Fruit fly (Drosophila melanogaster) whole organism, embryonic: Measurements from ENCODE around the gene lab.

ENCODE experiments used
- Asciz ChIP-seq: fragments of 200-800 bp; sonication (Bioruptor generic); optimal IDR thresholded peaks from 2 replicates; lab custom pipeline; 2017; ENCODE audit warnings: missing biosample characterization, mild to moderate bottlenecking, missing genetic modification characterization, missing genetic modification reagents
- Atf-2 ChIP-seq: fragments of 200-800 bp; sonication (Bioruptor generic); optimal IDR thresholded peaks from 2 replicates; lab custom pipeline; 2016; ENCODE audit warnings: missing biosample characterization, missing genetic modification characterization
- CG10959 ChIP-seq: fragments of 200-800 bp; sonication (Bioruptor generic); IDR thresholded peaks from 2 replicates; pipeline ENCODE4 v1.3.6; 2022; ENCODE audit warnings: missing biosample characterization, missing genetic modification characterization
- CG13894 ChIP-seq: fragments of 200-800 bp; sonication (Bioruptor generic); optimal IDR thresholded peaks from 3 replicates; lab custom pipeline; 2018; ENCODE audit warnings: missing biosample characterization, mild to moderate bottlenecking, missing genetic modification characterization, moderate library complexity
- CG14050 ChIP-seq: fragments of 200-800 bp; sonication (Bioruptor generic); IDR thresholded peaks from 3 replicates; pipeline ENCODE4 v1.3.6; 2022; ENCODE audit warnings: missing biosample characterization, missing genetic modification characterization
- CG14710 ChIP-seq: fragments of 200-800 bp; sonication (Bioruptor generic); optimal IDR thresholded peaks from 3 replicates; lab custom pipeline; 2019; ENCODE audit warnings: missing biosample characterization, mild to moderate bottlenecking, missing genetic modification characterization, moderate library complexity
- CG15269 ChIP-seq: fragments of 200-800 bp; sonication (Bioruptor generic); optimal IDR thresholded peaks from 2 replicates; lab custom pipeline; 2018; ENCODE audit warnings: missing biosample characterization, mild to moderate bottlenecking, missing genetic modification characterization, moderate library complexity
- CG15479 ChIP-seq: fragments of 200-800 bp; sonication (Bioruptor generic); optimal IDR thresholded peaks from 3 replicates; lab custom pipeline; 2019; ENCODE audit warnings: missing biosample characterization, mild to moderate bottlenecking, missing genetic modification characterization, moderate library complexity
- CG15601 ChIP-seq: fragments of 200-800 bp; sonication (Bioruptor generic); optimal IDR thresholded peaks from 3 replicates; lab custom pipeline; 2019; ENCODE audit warnings: missing biosample characterization, mild to moderate bottlenecking, missing genetic modification characterization, moderate library complexity
- CG1603 ChIP-seq: fragments of 200-800 bp; sonication (Bioruptor generic); optimal IDR thresholded peaks from 2 replicates; lab custom pipeline; 2019; ENCODE audit warnings: missing biosample characterization, mild to moderate bottlenecking, missing genetic modification characterization, moderate library complexity
- CG17186 ChIP-seq: fragments of 200-800 bp; sonication (Bioruptor generic); optimal IDR thresholded peaks from 3 replicates; lab custom pipeline; 2017; ENCODE audit warnings: missing biosample characterization, missing genetic modification reagents, missing genetic modification characterization
- CG17359 ChIP-seq: fragments of 200-800 bp; sonication (Bioruptor generic); optimal IDR thresholded peaks from 3 replicates; lab custom pipeline; 2018; ENCODE audit warnings: missing biosample characterization, mild to moderate bottlenecking, missing genetic modification characterization, moderate library complexity
- CG17568 ChIP-seq: fragments of 200-800 bp; sonication (Bioruptor generic); optimal IDR thresholded peaks from 2 replicates; lab custom pipeline; 2018; ENCODE audit warnings: missing biosample characterization, mild to moderate bottlenecking, missing genetic modification characterization, moderate library complexity
- CG1832 ChIP-seq: fragments of 200-800 bp; sonication (Bioruptor generic); optimal IDR thresholded peaks from 2 replicates; lab custom pipeline; 2017; ENCODE audit warnings: missing biosample characterization, mild to moderate bottlenecking, missing genetic modification characterization, inconsistent platforms
- CG18764 ChIP-seq: fragments of 200-800 bp; sonication (Bioruptor generic); optimal IDR thresholded peaks from 3 replicates; lab custom pipeline; 2016; ENCODE audit warnings: missing biosample characterization, missing genetic modification characterization
- CG3995 ChIP-seq: fragments of 200-800 bp; sonication (Bioruptor generic); optimal IDR thresholded peaks from 3 replicates; lab custom pipeline; 2016; ENCODE audit warnings: missing biosample characterization, missing genetic modification characterization
- CG5953 ChIP-seq: fragments of 200-800 bp; sonication (Bioruptor generic); IDR thresholded peaks from 2 replicates; pipeline ENCODE4 v1.3.6; 2022; ENCODE audit warnings: missing biosample characterization, missing genetic modification characterization
- CG6813 ChIP-seq: fragments of 200-800 bp; sonication (Bioruptor generic); optimal IDR thresholded peaks from 2 replicates; lab custom pipeline; 2017; ENCODE audit warnings: missing biosample characterization, missing genetic modification characterization, mild to moderate bottlenecking, moderate library complexity, missing genetic modification reagents
- CG7745 ChIP-seq: fragments of 200-800 bp; sonication (Bioruptor generic); optimal IDR thresholded peaks from 2 replicates; lab custom pipeline; 2018; ENCODE audit warnings: missing biosample characterization, mild to moderate bottlenecking, missing genetic modification characterization, moderate library complexity
- CG8478 ChIP-seq: fragments of >200 bp; optimal IDR thresholded peaks from 2 replicates; lab custom pipeline; 2018
- CG8924 ChIP-seq: fragments of 200-800 bp; optimal IDR thresholded peaks from 3 replicates; lab custom pipeline; 2019; ENCODE audit warnings: missing biosample characterization, mild to moderate bottlenecking, missing genetic modification characterization, moderate library complexity
- CHES-1-like ChIP-seq: fragments of 200-800 bp; sonication (Bioruptor generic); optimal IDR thresholded peaks from 2 replicates; lab custom pipeline; 2016; ENCODE audit warnings: missing biosample characterization, missing genetic modification characterization
- D19B ChIP-seq: fragments of 200-800 bp; sonication (Bioruptor generic); optimal IDR thresholded peaks from 2 replicates; lab custom pipeline; 2017; ENCODE audit warnings: missing biosample characterization, mild to moderate bottlenecking, missing genetic modification characterization
- Dfd ChIP-seq, 2 experiments: fragments of >200 bp; optimal IDR thresholded peaks; 2 replicates each; lab custom pipeline; 2017; ENCODE audit warnings: missing biosample characterization in 2 of 2, missing genetic modification characterization in 2 of 2
- HLH54F ChIP-seq: fragments of 200-800 bp; sonication (Bioruptor generic); optimal IDR thresholded peaks from 3 replicates; lab custom pipeline; 2016; ENCODE audit warnings: missing biosample characterization, missing genetic modification characterization
- Hr3 ChIP-seq: fragments of 200-800 bp; sonication (Bioruptor generic); optimal IDR thresholded peaks from 3 replicates; lab custom pipeline; 2016; ENCODE audit warnings: missing biosample characterization, missing genetic modification characterization
- Nf-YB ChIP-seq: fragments of 200-800 bp; sonication (Bioruptor generic); optimal IDR thresholded peaks from 3 replicates; lab custom pipeline; 2019; ENCODE audit warnings: missing biosample characterization, mild to moderate bottlenecking, missing genetic modification characterization, moderate library complexity
- NfI ChIP-seq: fragments of 200-800 bp; sonication (Bioruptor generic); optimal IDR thresholded peaks from 3 replicates; lab custom pipeline; 2018; ENCODE audit warnings: missing biosample characterization, mild to moderate bottlenecking, missing genetic modification characterization, moderate library complexity
- PHDP ChIP-seq: fragments of 200-800 bp; sonication (Bioruptor generic); optimal IDR thresholded peaks from 3 replicates; lab custom pipeline; 2018; ENCODE audit warnings: missing biosample characterization, mild to moderate bottlenecking, missing genetic modification characterization, moderate library complexity
- Ptx1 ChIP-seq: fragments of 200-800 bp; sonication (Bioruptor generic); IDR thresholded peaks from 2 replicates; pipeline ENCODE4 v1.3.6; 2022; ENCODE audit warnings: missing biosample characterization, missing genetic modification characterization
- Rfx ChIP-seq: fragments of 200-800 bp; sonication (Bioruptor generic); IDR thresholded peaks from 2 replicates; pipeline ENCODE4 v1.3.6; 2022; ENCODE audit warnings: missing biosample characterization, missing genetic modification characterization
- Usf ChIP-seq: fragments of 200-800 bp; sonication (Bioruptor generic); optimal IDR thresholded peaks from 2 replicates; lab custom pipeline; 2017; ENCODE audit warnings: missing genotype, missing biosample characterization, missing genetic modification characterization
- ac ChIP-seq: fragments of 200-800 bp; sonication (Bioruptor generic); optimal IDR thresholded peaks from 3 replicates; lab custom pipeline; 2017; ENCODE audit warnings: missing biosample characterization, mild to moderate bottlenecking, missing genetic modification characterization
- ara ChIP-seq: fragments of 200-800 bp; sonication (Bioruptor generic); IDR thresholded peaks from 2 replicates; pipeline ENCODE4 v1.3.6; 2022; ENCODE audit warnings: missing biosample characterization, missing genetic modification characterization
- caup ChIP-seq: fragments of 200-800 bp; sonication (Bioruptor generic); optimal IDR thresholded peaks from 3 replicates; lab custom pipeline; 2017; ENCODE audit warnings: missing biosample characterization, mild to moderate bottlenecking, missing genetic modification characterization, moderate library complexity; ENCODE audit not compliant: severe bottlenecking
- dati ChIP-seq: fragments of 200-800 bp; sonication (Bioruptor generic); IDR thresholded peaks from 2 replicates; pipeline ENCODE4 v1.3.6; 2022; ENCODE audit warnings: missing biosample characterization, missing genetic modification characterization
- dpn ChIP-seq, 2 experiments: fragments of 200-800 bp; sonication (Bioruptor generic); optimal IDR thresholded peaks; 3 replicates each; lab custom pipeline; 2016; ENCODE audit warnings: missing biosample characterization in 2 of 2, missing genetic modification characterization in 2 of 2
- exex ChIP-seq: fragments of 200-800 bp; sonication (Bioruptor generic); optimal IDR thresholded peaks from 4 replicates; lab custom pipeline; 2018; ENCODE audit warnings: missing biosample characterization, mild to moderate bottlenecking, missing genetic modification characterization, moderate library complexity
- hkb ChIP-seq, 2 experiments: fragments of 200-800 bp in 1 of 2; fragments of >200 bp in 1 of 2; sonication (Bioruptor generic) in 1 of 2; IDR thresholded peaks in 1 of 2; optimal IDR thresholded peaks in 1 of 2; 2 replicates each; pipeline versions ENCODE4 v1.3.6 to Lab custom; 2017 to 2022; ENCODE audit warnings: missing biosample characterization in 1 of 2, missing genetic modification characterization in 1 of 2
- insv ChIP-seq, 2 experiments: fragments of 200-800 bp; sonication (Bioruptor generic); optimal IDR thresholded peaks; 3 replicates each; lab custom pipeline; 2016 to 2018; ENCODE audit warnings: missing biosample characterization in 2 of 2, missing genetic modification characterization in 2 of 2
- kay ChIP-seq: fragments of 200-800 bp; sonication (Bioruptor generic); optimal IDR thresholded peaks from 2 replicates; lab custom pipeline; 2016; ENCODE audit warnings: missing biosample characterization, missing genetic modification characterization
- maf-S ChIP-seq: fragments of 200-800 bp; sonication (Bioruptor generic); optimal IDR thresholded peaks from 2 replicates; lab custom pipeline; 2016; ENCODE audit warnings: missing biosample characterization, missing genetic modification characterization
- nau ChIP-seq: fragments of 200-800 bp; sonication (Bioruptor generic); optimal IDR thresholded peaks from 3 replicates; lab custom pipeline; 2017; ENCODE audit warnings: missing biosample characterization, mild to moderate bottlenecking, missing genetic modification characterization, missing genetic modification reagents
- onecut ChIP-seq: fragments of 200-800 bp; sonication (Bioruptor generic); IDR thresholded peaks from 2 replicates; pipeline ENCODE4 v1.3.6; 2022; ENCODE audit warnings: missing biosample characterization, missing genetic modification characterization
- p53 ChIP-seq: fragments of 200-800 bp; sonication (Bioruptor generic); optimal IDR thresholded peaks from 2 replicates; lab custom pipeline; 2016; ENCODE audit warnings: missing biosample characterization, missing genetic modification characterization
- pzg ChIP-seq: fragments of 200-800 bp; sonication (Bioruptor generic); optimal IDR thresholded peaks from 3 replicates; lab custom pipeline; 2018; ENCODE audit warnings: missing biosample characterization, mild to moderate bottlenecking, missing genetic modification characterization, moderate library complexity
- tll ChIP-seq, 2 experiments: fragments of 200-800 bp in 1 of 2; fragments of >200 bp in 1 of 2; sonication (Bioruptor generic) in 1 of 2; optimal IDR thresholded peaks; 2 replicates each; lab custom pipeline; 2017 to 2019; ENCODE audit warnings: missing biosample characterization in 2 of 2, missing genetic modification characterization in 2 of 2, mild to moderate bottlenecking in 1 of 2, moderate library complexity in 1 of 2
- tx ChIP-seq: fragments of 200-800 bp; sonication (Bioruptor generic); optimal IDR thresholded peaks from 2 replicates; lab custom pipeline; 2016; ENCODE audit warnings: missing biosample characterization, missing genetic modification characterization
- zf30C ChIP-seq: fragments of 200-800 bp; sonication (Bioruptor generic); optimal IDR thresholded peaks from 3 replicates; lab custom pipeline; 2018; ENCODE audit warnings: missing biosample characterization, mild to moderate bottlenecking, missing genetic modification characterization

Gene lab

dm6 chr3R:6665117-6665654 lies 13.2 kb downstream of the lab start (continued):
- peak; percentile 21 for TF ChIP-seq CG15479 (GFP tag; lab: Kevin White, UChicago)
- no peak for TF ChIP-seq caup (GFP tag; lab: Kevin White, UChicago)
- TF ChIP-seq Hr3 (GFP tag; lab: Kevin White, UChicago) = no peak
- no peak for TF ChIP-seq nau (GFP tag; lab: Kevin White, UChicago)
- TF ChIP-seq ara (GFP tag; lab: Robert Waterston, UW) = peak; percentile 69
- TF ChIP-seq CG8924 (tag; lab: Kevin White, UChicago) = no peak
- TF ChIP-seq CG15601 (tag; lab: Kevin White, UChicago) = peak; percentile 52
- no peak for TF ChIP-seq NfI (GFP tag; lab: Kevin White, UChicago)
- no peak for TF ChIP-seq insv (GFP tag; optimal IDR thresholded peaks at IDR 0.05; lab: Kevin White, UChicago)
- no peak for TF ChIP-seq PHDP
- TF ChIP-seq CG14050 (GFP tag; lab: Robert Waterston, UW) = no peak
- TF ChIP-seq CG7745 (tag; lab: Kevin White, UChicago) = no peak
- no peak for TF ChIP-seq exex (tag; lab: Kevin White, UChicago)
- TF ChIP-seq Dfd (GFP tag; optimal IDR thresholded peaks at IDR 0.05; lab: Kevin White, UChicago) = no peak
- TF ChIP-seq CG3995 (GFP tag; lab: Kevin White, UChicago) = no peak
- TF ChIP-seq CG8478 = no peak
- TF ChIP-seq CG17359 (tag; lab: Kevin White, UChicago) = peak; percentile 12
- peak; percentile 44 for TF ChIP-seq CG6813 (GFP tag; lab: Kevin White, UChicago)
- no peak for TF ChIP-seq p53
- TF ChIP-seq CG17186 = peak; percentile 45
- TF ChIP-seq Ptx1 (GFP tag; lab: Robert Waterston, UW) = no peak
- peak; percentile 36 for TF ChIP-seq Usf (GFP tag; lab: Kevin White, UChicago)
- no peak for TF ChIP-seq Nf-YB
- no peak for TF ChIP-seq kay
- TF ChIP-seq tx = no peak
- TF ChIP-seq CG15269 = no peak
- no peak for TF ChIP-seq Atf-2 (GFP tag; lab: Kevin White, UChicago)
- peak; percentile 67 for TF ChIP-seq CG1603 (tag; lab: Kevin White, UChicago)
- 0 out of 2 replicates have a peak, but pooled peaks have one; percentile 34 for TF ChIP-seq CG5953
- TF ChIP-seq dpn (GFP tag; optimal IDR thresholded peaks at IDR 0.05; lab: Kevin White, UChicago) = no peak
- no peak for TF ChIP-seq CHES-1-like
- no peak for TF ChIP-seq HLH54F (GFP tag; lab: Kevin White, UChicago)
- TF ChIP-seq onecut (GFP tag; lab: Robert Waterston, UW) = peak; percentile 14; the same call in 1 of the 2 replicates
- no peak for TF ChIP-seq Rfx (GFP tag; lab: Robert Waterston, UW)
- TF ChIP-seq CG13894 (tag; lab: Kevin White, UChicago) = no peak
- no peak for TF ChIP-seq CG1832 (GFP tag; lab: Kevin White, UChicago)
- peak; percentile 32; the same call in 1 of the 2 replicates for TF ChIP-seq dati
- no peak for TF ChIP-seq maf-S (GFP tag; lab: Kevin White, UChicago)
- no peak for TF ChIP-seq zf30C (GFP tag; lab: Kevin White, UChicago)
- TF ChIP-seq CG14710 (tag; lab: Kevin White, UChicago) = peak; percentile 31
- TF ChIP-seq D19B = no peak
- TF ChIP-seq CG18764 (GFP tag; lab: Kevin White, UChicago) = no peak
- peak; percentile 59 for TF ChIP-seq ac (GFP tag; lab: Kevin White, UChicago)
- TF ChIP-seq hkb (optimal IDR thresholded peaks at IDR 0.05; lab: Kevin White, UChicago) = no peak
- 0 out of 2 replicates have a peak, but pooled peaks have one; percentile 41 for TF ChIP-seq hkb (GFP tag; IDR thresholded peaks at IDR 0.05; lab: Robert Waterston, UW)
- no peak for TF ChIP-seq CG17568
- TF ChIP-seq Asciz (GFP tag; lab: Kevin White, UChicago) = peak; percentile 22
- TF ChIP-seq tll (GFP tag; optimal IDR thresholded peaks at IDR 0.05; lab: Kevin White, UChicago) = no peak
- peak; percentile 8; the same call in 1 of the 2 replicates for TF ChIP-seq CG10959 (GFP tag; lab: Robert Waterston, UW)
- no peak for TF ChIP-seq pzg
